Worm (Caenorhabditis elegans): ENCODE results near the gene Y41G9A.17.
A peak's percentile ranks its signal among the peaks of the same experiment; 100 is the strongest.

Gene Y41G9A.17

ce11 chrX:3035972-3036379 is 36.4 kb upstream of the Y41G9A.17 start (continued):
- TF ChIP-seq ceh-27 (GFP tag; optimal IDR thresholded peaks at IDR 0.05) (peak; percentile 90), somi-1 (GFP tag; optimal IDR thresholded peaks at IDR 0.05) (peak; percentile 93), ceh-58 (GFP tag; IDR thresholded peaks at IDR 0.05) (peak; percentile 89; the same call in 1 of the 2 replicates), F39B2.1 (GFP tag; IDR thresholded peaks at IDR 0.05) (0 out of 2 replicates have a peak, but pooled peaks have one; percentile 13), Y95B8A.8 (GFP tag; IDR thresholded peaks at IDR 0.05) (peak; percentile 89), attf-3 (GFP tag; conservative IDR thresholded peaks at IDR 0.05) (peak; percentile 71), madf-3 (GFP tag; IDR thresholded peaks at IDR 0.05) (peak; percentile 86), ztf-28 (GFP tag; IDR thresholded peaks at IDR 0.05) (peak; percentile 97), B0261.1 (tag; optimal IDR thresholded peaks at IDR 0.05) (peak; percentile 100), B0035.1 (tag; optimal IDR thresholded peaks at IDR 0.05) (peak; percentile 91), gei-17 (GFP tag; optimal IDR thresholded peaks at IDR 0.05) (peak; percentile 91), egrh-3 (GFP tag; IDR thresholded peaks at IDR 0.05) (peak; percentile 74), mes-4 (tag; optimal IDR thresholded peaks at IDR 0.05) (peak; percentile 93), F33H1.4 (GFP tag; IDR thresholded peaks at IDR 0.05) (peak; percentile 32), mel-28 (tag; optimal IDR thresholded peaks at IDR 0.05; ENCODE audit: borderline replicate concordance) (peak; percentile 86), egl-44 (GFP tag; IDR thresholded peaks at IDR 0.05) (peak; percentile 97), lir-1 (GFP tag; conservative IDR thresholded peaks at IDR 0.05) (peak; percentile 90), F57A8.1 (GFP tag; optimal IDR thresholded peaks at IDR 0.05) (peak; percentile 94), lin-54 (GFP tag; optimal IDR thresholded peaks at IDR 0.05) (peak; percentile 84), nhr-179 (tag; optimal IDR thresholded peaks at IDR 0.05) (peak; percentile 82), ztf-25 (GFP tag; IDR thresholded peaks at IDR 0.05) (peak; percentile 99), akir-1 (GFP tag; optimal IDR thresholded peaks at IDR 0.05) (peak; percentile 88), egl-18 (GFP tag; IDR thresholded peaks at IDR 0.05) (peak; percentile 93), dox-1 (GFP tag; IDR thresholded peaks at IDR 0.05) (peak; percentile 96), attf-5 (GFP tag; optimal IDR thresholded peaks at IDR 0.05) (peak; percentile 85), snpc-4 (GFP tag; optimal IDR thresholded peaks at IDR 0.05) (peak; percentile 84), snpc-4 (tag; optimal IDR thresholded peaks at IDR 0.05) (peak in 3 of 4 experiments; percentile 86 to 90 (median 90)), lsl-1 (GFP tag; optimal IDR thresholded peaks at IDR 0.05) (peak; percentile 43), ztf-18 (tag; optimal IDR thresholded peaks at IDR 0.05) (peak; percentile 84), nfya-2 (GFP tag; IDR thresholded peaks at IDR 0.05) (0 out of 2 replicates have a peak, but pooled peaks have one; percentile 65), pha-4 (tag; optimal IDR thresholded peaks at IDR 0.05) (peak; percentile 54), efl-1 (GFP tag; optimal IDR thresholded peaks at IDR 0.05) (no peak), F55B11.4 (tag; optimal IDR thresholded peaks at IDR 0.05; ENCODE audit: borderline replicate concordance, insufficient read depth) (no peak), lin-40 (tag; optimal IDR thresholded peaks at IDR 0.05) (peak; percentile 97), tlf-1 (GFP tag; optimal IDR thresholded peaks at IDR 0.05) (peak; percentile 79), rec-8 (tag; optimal IDR thresholded peaks at IDR 0.05) (peak; percentile 95 to 96), zfh-2 (GFP tag; conservative IDR thresholded peaks at IDR 0.05) (no peak), snpc-1.1 (tag; optimal IDR thresholded peaks at IDR 0.05; ENCODE audit: insufficient read depth) (peak; percentile 84), K11D2.4 (GFP tag; IDR thresholded peaks at IDR 0.05) (peak; percentile 95), athp-1 (tag; optimal IDR thresholded peaks at IDR 0.05) (peak; percentile 94), xnd-1 (tag; optimal IDR thresholded peaks at IDR 0.05) (no peak), lin-35 (GFP tag; optimal IDR thresholded peaks at IDR 0.05) (peak; percentile 11 to 87 (median 72)), Y56A3A.18 (GFP tag; IDR thresholded peaks at IDR 0.05) (peak; percentile 98), C06A6.2 (GFP tag; conservative IDR thresholded peaks at IDR 0.05) (peak; percentile 88), snpc-3.4 (tag; optimal IDR thresholded peaks at IDR 0.05) (peak; percentile 86), ztf-26 (tag; optimal IDR thresholded peaks at IDR 0.05) (peak; percentile 93), aptf-3 (GFP tag; IDR thresholded peaks at IDR 0.05) (peak; percentile 97), mcd-1 (GFP tag; IDR thresholded peaks at IDR 0.05) (peak; percentile 82)

Measured in whole organism, young adult.